Worm (Caenorhabditis elegans) whole organism, L4/young adult: ENCODE results near the gene ent-2.

ENCODE experiments used
- W03F9.2 ChIP-seq: fragments of 150-350 bp; optimal IDR thresholded peaks from 2 replicates; lab custom pipeline; 2014; ENCODE audit warnings: missing biosample characterization, missing genetic modification characterization
- dao-5 ChIP-seq: sonication (generic microtip); optimal IDR thresholded peaks from 2 replicates; lab custom pipeline; 2016; ENCODE audit warnings: missing genotype, missing genetic modification characterization, moderate library complexity, missing compliant biosample characterization
- him-1 ChIP-seq: sonication (generic microtip); optimal IDR thresholded peaks from 2 replicates; lab custom pipeline; 2016; ENCODE audit warnings: missing genotype, missing genetic modification reagents, missing genetic modification characterization, missing compliant biosample characterization

Gene ent-2

ce11 chrX:15633964-15634363 lies 33.1 kb downstream of the ent-2 start:
- peak; percentile 57 for TF ChIP-seq him-1 (tag; lab: Kevin White, UChicago)
- no peak for TF ChIP-seq dao-5
- no peak for TF ChIP-seq W03F9.2 (tag; lab: Kevin White, UChicago)

DNA sequence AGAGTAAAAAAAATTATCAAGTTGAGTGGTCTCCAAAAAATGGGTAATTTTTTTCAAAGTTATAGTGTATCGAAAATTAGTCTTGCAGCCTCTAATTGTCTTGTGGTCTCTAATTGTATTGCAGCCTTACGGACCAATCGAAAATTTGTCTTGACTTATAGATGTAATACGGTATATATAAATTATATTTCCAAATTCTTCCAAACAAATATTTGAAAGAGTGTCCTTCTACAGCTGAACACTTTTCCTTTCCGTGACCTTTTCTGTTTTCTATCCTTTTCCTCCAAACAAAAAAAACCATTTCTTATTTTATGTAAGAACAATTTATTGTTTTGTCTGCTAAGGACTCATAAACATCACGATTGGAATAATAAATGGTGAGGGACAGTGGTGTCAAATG lies 39.7 kb downstream of the ent-2 start, which contains the start of gene K09E9.7:
Gene K09E9.7, plus strand, starts transcription at position 301 of the 400 bp plus-strand sequence.
- TF ChIP-seq W03F9.2 (tag; lab: Kevin White, UChicago) (no peak), dao-5 (no peak), him-1 (tag; lab: Kevin White, UChicago) (no peak)

- TF ChIP-seq dao-5 (no peak), W03F9.2 (tag; lab: Kevin White, UChicago) (no peak), him-1 (tag; lab: Kevin White, UChicago) (no peak)
Observed at ce11 chrX:15641380-15641779, 40.5 kb downstream of the ent-2 start.

DNA sequence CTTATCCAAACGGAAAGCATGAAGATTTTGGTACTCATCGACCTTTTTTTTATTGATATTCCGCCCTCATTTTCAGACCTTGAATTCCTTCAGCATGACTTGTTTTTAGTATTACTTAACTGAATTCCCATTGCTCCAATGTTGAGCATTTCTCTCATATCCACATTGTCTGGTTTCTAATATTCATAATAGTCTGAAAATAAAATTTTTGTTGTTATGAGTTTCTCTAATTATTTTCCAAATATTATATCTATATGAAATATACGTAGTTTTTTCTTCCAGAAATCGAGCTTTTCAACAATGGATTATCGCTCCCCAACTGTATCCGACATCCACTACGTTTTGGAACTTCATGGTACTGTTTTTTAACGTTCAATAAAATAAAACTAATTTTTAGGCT lies 41.8 kb downstream of the ent-2 start, which contains the start of gene H08J19.1:
Gene H08J19.1, plus strand, starts transcription at position 301 of the 400 bp plus-strand sequence.
- TF ChIP-seq dao-5 (no peak), him-1 (tag; lab: Kevin White, UChicago) (no peak), W03F9.2 (tag; lab: Kevin White, UChicago) (no peak)

ce11 chrX:15647276-15647675 lies 46.4 kb downstream of the ent-2 start, which contains the start of gene F59D12.5:
Gene F59D12.5, minus strand, starts transcription at chrX:15647369.
- TF ChIP-seq dao-5 = no peak
- TF ChIP-seq W03F9.2 (tag; lab: Kevin White, UChicago) = no peak
- TF ChIP-seq him-1 (tag; lab: Kevin White, UChicago) = no peak

DNA sequence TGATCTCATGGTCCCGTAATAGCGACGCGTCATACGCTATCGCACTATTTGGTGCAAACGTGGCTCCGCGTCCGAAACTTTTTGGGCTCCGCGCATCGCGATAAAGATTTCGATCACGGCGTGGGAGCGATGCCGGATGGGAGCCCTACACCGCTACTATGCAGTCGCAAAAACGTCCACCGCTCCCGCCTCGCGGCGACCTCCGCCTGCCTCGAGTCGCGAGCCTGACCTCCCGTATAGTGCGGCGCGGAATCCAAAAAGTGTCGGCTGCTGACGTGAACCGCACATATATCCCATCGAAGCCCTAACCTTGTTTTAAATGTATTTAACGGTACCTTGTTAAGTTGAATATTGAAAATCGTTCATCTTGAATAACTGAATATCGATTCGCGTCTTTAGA lies 49.6 kb downstream of the ent-2 start:
- TF ChIP-seq him-1 (tag; lab: Kevin White, UChicago) (no peak), dao-5 (no peak), W03F9.2 (tag; lab: Kevin White, UChicago) (no peak)

- TF ChIP-seq dao-5 = no peak
- TF ChIP-seq him-1 (tag; lab: Kevin White, UChicago) = no peak
- TF ChIP-seq W03F9.2 (tag; lab: Kevin White, UChicago) = no peak
Observed at ce11 chrX:15650919-15651420, 50.1 kb downstream of the ent-2 start, which contains the start of gene F59D12.3. Gene F59D12.3, minus strand, starts transcription at chrX:15650969.

ce11 chrX:15653196-15653595 lies 52.3 kb downstream of the ent-2 start:
- TF ChIP-seq dao-5 = no peak
- TF ChIP-seq W03F9.2 (tag; lab: Kevin White, UChicago) = no peak
- TF ChIP-seq him-1 (tag; lab: Kevin White, UChicago) = no peak
